Worm (Caenorhabditis elegans) whole organism, young adult: ENCODE results near the gene kin-19.

Experiments used
- atf-7 ChIP-seq: sonication (generic microtip); optimal IDR thresholded peaks from 2 replicates; lab custom pipeline; 2017; ENCODE audit warnings: mild to moderate bottlenecking, missing genetic modification characterization, missing compliant biosample characterization
- nfya-1 ChIP-seq: sonication (generic microtip); optimal IDR thresholded peaks from 2 replicates; lab custom pipeline; 2017; ENCODE audit warnings: antibody characterized with exemption, missing compliant biosample characterization, missing genetic modification characterization, borderline replicate concordance; ENCODE audit not compliant: insufficient read depth
- snpc-4 ChIP-seq, 5 experiments: fragments of 150-350 bp in 1 of 5; sonication (generic microtip) in 4 of 5; optimal IDR thresholded peaks; 2 replicates each; lab custom pipeline; 2014 to 2018; ENCODE audit warnings: missing genetic modification characterization in 5 of 5, missing biosample characterization in 3 of 5, antibody characterized with exemption in 2 of 5, mild to moderate bottlenecking in 2 of 5, missing compliant biosample characterization in 2 of 5, missing genotype in 2 of 5, moderate library complexity in 2 of 5, missing genetic modification reagents in 1 of 5

- TF ChIP-seq atf-7 (tag; lab: Kevin White, UChicago) (no peak), snpc-4 (GFP tag; optimal IDR thresholded peaks at IDR 0.05; lab: Kevin White, UChicago) (no peak), snpc-4 (tag; optimal IDR thresholded peaks at IDR 0.05; lab: Kevin White, UChicago) (no peak), nfya-1 (tag; lab: Kevin White, UChicago) (no peak)
These were observed 20.1 kb downstream of the kin-19 start, which contains the start of gene unc-79 for ce11 chrIII:4066333-4066732.
